Worm (Caenorhabditis elegans): ENCODE results near the gene ckc-1.

Gene ckc-1

ce11 chrX:3554117-3554516 is 22.3 kb upstream of the ckc-1 start:
- no peak for TF ChIP-seq ama-1 (optimal IDR thresholded peaks at IDR 0.05)
- TF ChIP-seq flt-1 (GFP tag; IDR thresholded peaks at IDR 0.05): no peak
- no peak for TF ChIP-seq tbx-37 (GFP tag; conservative IDR thresholded peaks at IDR 0.05)
- TF ChIP-seq F13C5.2 (tag; optimal IDR thresholded peaks at IDR 0.05): no peak
- TF ChIP-seq tra-4 (tag; optimal IDR thresholded peaks at IDR 0.05): no peak
- TF ChIP-seq sea-1 (GFP tag; conservative IDR thresholded peaks at IDR 0.05): no peak

- TF ChIP-seq scrt-1 (GFP tag; IDR thresholded peaks at IDR 0.05): no peak
- TF ChIP-seq ama-1 (optimal IDR thresholded peaks at IDR 0.05): no peak
- no peak for TF ChIP-seq sea-1 (GFP tag; conservative IDR thresholded peaks at IDR 0.05)
- TF ChIP-seq aly-1 (tag; optimal IDR thresholded peaks at IDR 0.05): no peak
- TF ChIP-seq tbx-37 (GFP tag; conservative IDR thresholded peaks at IDR 0.05): no peak
- TF ChIP-seq flt-1 (GFP tag; IDR thresholded peaks at IDR 0.05): no peak
- TF ChIP-seq ceh-36 (tag; optimal IDR thresholded peaks at IDR 0.05): no peak
- no peak for TF ChIP-seq tbx-11 (GFP tag; IDR thresholded peaks at IDR 0.05)
- TF ChIP-seq ets-7 (tag; optimal IDR thresholded peaks at IDR 0.05): no peak
- TF ChIP-seq tra-4 (tag; optimal IDR thresholded peaks at IDR 0.05): no peak
- no peak for TF ChIP-seq pes-1 (GFP tag; IDR thresholded peaks at IDR 0.05)
- TF ChIP-seq hmbx-1 (tag; optimal IDR thresholded peaks at IDR 0.05): no peak
- no peak for TF ChIP-seq hnd-1 (tag; optimal IDR thresholded peaks at IDR 0.05)
- TF ChIP-seq hmg-4 (GFP tag; optimal IDR thresholded peaks at IDR 0.05): no peak
- TF ChIP-seq ceh-13 (GFP tag; optimal IDR thresholded peaks at IDR 0.05): no peak
- no peak for TF ChIP-seq B0310.2 (tag; optimal IDR thresholded peaks at IDR 0.05)
- no peak for TF ChIP-seq F13C5.2 (tag; optimal IDR thresholded peaks at IDR 0.05)
Observed at ce11 chrX:3555930-3556329, 20.5 kb upstream of the ckc-1 start.

- TF ChIP-seq flt-1 (GFP tag; IDR thresholded peaks at IDR 0.05): no peak
- TF ChIP-seq hnd-1 (tag; optimal IDR thresholded peaks at IDR 0.05): no peak
- no peak for TF ChIP-seq aly-1 (tag; optimal IDR thresholded peaks at IDR 0.05)
- no peak for TF ChIP-seq scrt-1 (GFP tag; IDR thresholded peaks at IDR 0.05)
- no peak for TF ChIP-seq ceh-36 (tag; optimal IDR thresholded peaks at IDR 0.05)
- TF ChIP-seq tra-4 (tag; optimal IDR thresholded peaks at IDR 0.05): no peak
- TF ChIP-seq sea-1 (GFP tag; conservative IDR thresholded peaks at IDR 0.05): no peak
- no peak for TF ChIP-seq tbx-37 (GFP tag; conservative IDR thresholded peaks at IDR 0.05)
- TF ChIP-seq hmg-4 (GFP tag; optimal IDR thresholded peaks at IDR 0.05): no peak
- TF ChIP-seq ets-7 (tag; optimal IDR thresholded peaks at IDR 0.05): no peak
Observed at ce11 chrX:3563903-3564302, 12.5 kb upstream of the ckc-1 start, which contains the start of gene vit-4. vit-4 (minus strand) TSS chrX:3563965.

- TF ChIP-seq ceh-13 (GFP tag; optimal IDR thresholded peaks at IDR 0.05) (no peak), hnd-1 (tag; optimal IDR thresholded peaks at IDR 0.05) (no peak), ceh-36 (tag; optimal IDR thresholded peaks at IDR 0.05) (no peak), scrt-1 (GFP tag; IDR thresholded peaks at IDR 0.05) (no peak), flt-1 (GFP tag; IDR thresholded peaks at IDR 0.05) (no peak), tbx-37 (GFP tag; conservative IDR thresholded peaks at IDR 0.05) (no peak), tra-4 (tag; optimal IDR thresholded peaks at IDR 0.05) (no peak), pes-1 (GFP tag; IDR thresholded peaks at IDR 0.05) (no peak), sea-1 (GFP tag; conservative IDR thresholded peaks at IDR 0.05) (no peak), B0310.2 (tag; optimal IDR thresholded peaks at IDR 0.05) (no peak), hmbx-1 (tag; optimal IDR thresholded peaks at IDR 0.05) (no peak), hmg-4 (GFP tag; optimal IDR thresholded peaks at IDR 0.05) (no peak)
Observed at ce11 chrX:3566856-3567255, 9.6 kb upstream of the ckc-1 start.

- no peak for TF ChIP-seq ceh-36 (tag; optimal IDR thresholded peaks at IDR 0.05)
- no peak for TF ChIP-seq ama-1 (optimal IDR thresholded peaks at IDR 0.05)
Observed at ce11 chrX:3572490-3572889, 3.9 kb upstream of the ckc-1 start, which contains the start of gene vit-3. vit-3 (minus strand) TSS chrX:3572549.

- TF ChIP-seq tbx-37 (GFP tag; conservative IDR thresholded peaks at IDR 0.05) (no peak), ama-1 (optimal IDR thresholded peaks at IDR 0.05) (no peak), F13C5.2 (tag; optimal IDR thresholded peaks at IDR 0.05) (no peak), hmbx-1 (tag; optimal IDR thresholded peaks at IDR 0.05) (no peak), tra-4 (tag; optimal IDR thresholded peaks at IDR 0.05) (no peak), tbx-11 (GFP tag; IDR thresholded peaks at IDR 0.05) (no peak), flt-1 (GFP tag; IDR thresholded peaks at IDR 0.05) (no peak), aly-1 (tag; optimal IDR thresholded peaks at IDR 0.05) (no peak)
Observed at ce11 chrX:3573482-3573881, 2.9 kb upstream of the ckc-1 start, which contains the start of gene T27A10.5. T27A10.5 (minus strand) TSS chrX:3573582.

ce11 chrX:3581813-3582212 is 5.4 kb downstream of the ckc-1 start:
- TF ChIP-seq F13C5.2 (tag; optimal IDR thresholded peaks at IDR 0.05): no peak
- TF ChIP-seq ceh-36 (tag; optimal IDR thresholded peaks at IDR 0.05): no peak
- TF ChIP-seq pes-1 (GFP tag; IDR thresholded peaks at IDR 0.05): no peak
- no peak for TF ChIP-seq sea-1 (GFP tag; conservative IDR thresholded peaks at IDR 0.05)
- no peak for TF ChIP-seq hmbx-1 (tag; optimal IDR thresholded peaks at IDR 0.05)
- TF ChIP-seq aly-1 (tag; optimal IDR thresholded peaks at IDR 0.05): no peak
- no peak for TF ChIP-seq tbx-37 (GFP tag; conservative IDR thresholded peaks at IDR 0.05)
- no peak for TF ChIP-seq hnd-1 (tag; optimal IDR thresholded peaks at IDR 0.05)
- TF ChIP-seq ceh-13 (GFP tag; optimal IDR thresholded peaks at IDR 0.05): no peak
- no peak for TF ChIP-seq scrt-1 (GFP tag; IDR thresholded peaks at IDR 0.05)
- TF ChIP-seq tbx-11 (GFP tag; IDR thresholded peaks at IDR 0.05): no peak
- TF ChIP-seq flt-1 (GFP tag; IDR thresholded peaks at IDR 0.05): no peak
- TF ChIP-seq ets-7 (tag; optimal IDR thresholded peaks at IDR 0.05): no peak
- no peak for TF ChIP-seq tra-4 (tag; optimal IDR thresholded peaks at IDR 0.05)
- no peak for TF ChIP-seq hmg-4 (GFP tag; optimal IDR thresholded peaks at IDR 0.05)

- no peak for TF ChIP-seq ets-7 (tag; optimal IDR thresholded peaks at IDR 0.05)
- TF ChIP-seq hmbx-1 (tag; optimal IDR thresholded peaks at IDR 0.05): no peak
- no peak for TF ChIP-seq B0310.2 (tag; optimal IDR thresholded peaks at IDR 0.05)
- no peak for TF ChIP-seq ceh-13 (GFP tag; optimal IDR thresholded peaks at IDR 0.05)
Observed at ce11 chrX:3583436-3583835, 7.0 kb downstream of the ckc-1 start.
